Worm (Caenorhabditis elegans): Measurements from ENCODE around the gene srz-59.

ce11 chrIV:14177058-14177457 lies 45.2 kb downstream of the srz-59 start, which contains the start of gene R05A10.2:
- TF ChIP-seq lim-6 (tag; optimal IDR thresholded peaks at IDR 0.05): no peak
- TF ChIP-seq elt-4 (tag; optimal IDR thresholded peaks at IDR 0.05): no peak
- no peak for TF ChIP-seq F13H6.1 (tag; optimal IDR thresholded peaks at IDR 0.05)
- TF ChIP-seq Y22D7AL.16 (tag; optimal IDR thresholded peaks at IDR 0.05): no peak
- no peak for TF ChIP-seq ceh-24 (tag; optimal IDR thresholded peaks at IDR 0.05)

Data from whole organism, late embryonic.